Worm (Caenorhabditis elegans) whole organism, mixed stage, embryonic: ENCODE data around the gene dod-22.

Experiments
- blmp-1 ChIP-seq: fragments of 150-350 bp; optimal IDR thresholded peaks from 2 replicates; lab custom pipeline; 2014; ENCODE audit warnings: missing biosample characterization, missing genetic modification characterization
- elt-3 ChIP-seq: fragments of 150-350 bp; optimal IDR thresholded peaks from 2 replicates; lab custom pipeline; 2014; ENCODE audit warnings: missing biosample characterization, missing genetic modification characterization
- nhr-12 ChIP-seq: fragments of 150-350 bp; optimal IDR thresholded peaks from 2 replicates; lab custom pipeline; 2014; ENCODE audit warnings: missing biosample characterization, missing genetic modification characterization
- unc-39 ChIP-seq: fragments of 150-350 bp; optimal IDR thresholded peaks from 2 replicates; lab custom pipeline; 2014; ENCODE audit warnings: missing biosample characterization, missing genetic modification characterization
- unc-62 ChIP-seq: fragments of 150-350 bp; optimal IDR thresholded peaks from 2 replicates; lab custom pipeline; 2014; ENCODE audit warnings: missing biosample characterization, missing genetic modification reagents, missing genetic modification characterization

DNA sequence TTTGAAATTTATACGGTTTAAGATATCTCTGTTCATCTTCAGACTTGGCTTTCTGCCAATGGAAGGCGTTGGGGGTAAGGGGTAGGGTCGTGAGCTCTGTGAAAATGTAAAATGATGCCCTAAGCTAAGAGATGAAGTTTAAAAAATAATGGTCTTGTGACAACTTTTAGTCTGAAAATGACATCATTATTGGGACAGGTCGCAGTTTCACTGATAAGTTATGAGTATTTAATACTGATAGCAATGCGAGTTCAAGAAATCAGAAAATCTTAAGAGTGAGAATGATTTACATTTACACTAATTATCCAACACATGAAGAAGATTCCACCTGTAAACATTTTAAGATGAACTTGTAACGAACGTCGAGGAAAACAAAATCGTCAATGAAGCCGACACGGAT is 526 bp upstream of the dod-22 start:
- no peak for TF ChIP-seq unc-62 (GFP tag; lab: Kevin White, UChicago)
- no peak for TF ChIP-seq nhr-12 (tag; lab: Kevin White, UChicago)
- TF ChIP-seq unc-39 (tag; lab: Kevin White, UChicago): no peak
- TF ChIP-seq blmp-1: no peak
- no peak for TF ChIP-seq elt-3 (tag; lab: Kevin White, UChicago)
